Worm (Caenorhabditis elegans) whole organism, L4/young adult: ENCODE measurements around the gene R151.10.

Source experiments
- W03F9.2 ChIP-seq: fragments of 150-350 bp; optimal IDR thresholded peaks from 2 replicates; lab custom pipeline; 2014; ENCODE audit warnings: missing biosample characterization, missing genetic modification characterization
- dao-5 ChIP-seq: sonication (generic microtip); optimal IDR thresholded peaks from 2 replicates; lab custom pipeline; 2016; ENCODE audit warnings: missing genotype, missing genetic modification characterization, moderate library complexity, missing compliant biosample characterization
- him-1 ChIP-seq: sonication (generic microtip); optimal IDR thresholded peaks from 2 replicates; lab custom pipeline; 2016; ENCODE audit warnings: missing genotype, missing genetic modification reagents, missing genetic modification characterization, missing compliant biosample characterization

- TF ChIP-seq dao-5 (tag; lab: Kevin White, UChicago), result no peak
- TF ChIP-seq him-1 (tag; lab: Kevin White, UChicago), result no peak
- TF ChIP-seq W03F9.2 (tag; lab: Kevin White, UChicago), result peak; percentile 88
Measured at ce11 chrIII:7234148-7234547, 3.4 kb upstream of the R151.10 start, which contains the start of gene ndus-8.
